Fruit fly (Drosophila melanogaster) whole organism, embryonic: ENCODE results near the gene net.
A peak's percentile ranks its signal among the peaks of the same experiment; 100 is the strongest.

Source experiments
- Ada2b ChIP-seq: fragments of 200-800 bp; sonication (Bioruptor generic); IDR thresholded peaks from 2 replicates; pipeline ENCODE4 v1.3.6; 2022; ENCODE audit warnings: missing biosample characterization, missing genetic modification characterization
- Asciz ChIP-seq: fragments of 200-800 bp; sonication (Bioruptor generic); optimal IDR thresholded peaks from 2 replicates; lab custom pipeline; 2017; ENCODE audit warnings: missing biosample characterization, mild to moderate bottlenecking, missing genetic modification characterization, missing genetic modification reagents
- CG10209 ChIP-seq: fragments of 200-800 bp; sonication (Bioruptor generic); optimal IDR thresholded peaks from 3 replicates; lab custom pipeline; 2017; ENCODE audit warnings: missing biosample characterization, mild to moderate bottlenecking, missing genetic modification characterization, missing genetic modification reagents
- CG10321 ChIP-seq: fragments of 200-800 bp; sonication (Bioruptor generic); IDR thresholded peaks from 2 replicates; pipeline ENCODE4 v1.3.6; 2022; ENCODE audit warnings: missing biosample characterization, missing genetic modification characterization
- CG10366 ChIP-seq: fragments of 200-800 bp; sonication (Bioruptor generic); IDR thresholded peaks from 2 replicates; pipeline ENCODE4 v1.3.6; 2022; ENCODE audit warnings: missing biosample characterization, missing genetic modification characterization
- CG10462 ChIP-seq: fragments of 200-800 bp; sonication (Bioruptor generic); optimal IDR thresholded peaks from 2 replicates; lab custom pipeline; 2016; ENCODE audit warnings: missing biosample characterization, missing genetic modification characterization
- CG10543 ChIP-seq: fragments of 200-800 bp; sonication (Bioruptor generic); optimal IDR thresholded peaks from 3 replicates; lab custom pipeline; 2017; ENCODE audit warnings: missing biosample characterization, mild to moderate bottlenecking, missing genetic modification characterization, moderate library complexity
- CG12071 ChIP-seq: fragments of 200-800 bp; sonication (Bioruptor generic); optimal IDR thresholded peaks from 3 replicates; lab custom pipeline; 2018; ENCODE audit warnings: missing biosample characterization, mild to moderate bottlenecking, missing genetic modification characterization
- CG12219 ChIP-seq: fragments of 200-800 bp; sonication (Bioruptor generic); optimal IDR thresholded peaks from 3 replicates; lab custom pipeline; 2018; ENCODE audit warnings: missing biosample characterization, mild to moderate bottlenecking, missing genetic modification characterization
- CG12299 ChIP-seq: fragments of 200-800 bp; sonication (Bioruptor generic); optimal IDR thresholded peaks from 2 replicates; lab custom pipeline; 2018; ENCODE audit warnings: missing biosample characterization, mild to moderate bottlenecking, missing genetic modification characterization
- CG12744 ChIP-seq: fragments of 200-800 bp; sonication (Bioruptor generic); optimal IDR thresholded peaks from 2 replicates; lab custom pipeline; 2016; ENCODE audit warnings: missing biosample characterization, missing genetic modification characterization
- CG13287 ChIP-seq: fragments of 200-800 bp; sonication (Bioruptor generic); IDR thresholded peaks from 2 replicates; pipeline ENCODE4 v1.3.6; 2022; ENCODE audit warnings: missing biosample characterization, missing genetic modification characterization; ENCODE audit not compliant: partially characterized antibody
- CG13424 ChIP-seq: fragments of 200-800 bp; sonication (Bioruptor generic); optimal IDR thresholded peaks from 2 replicates; lab custom pipeline; 2019; ENCODE audit warnings: missing biosample characterization, mild to moderate bottlenecking, missing genetic modification characterization, moderate library complexity
- CG14965 ChIP-seq: fragments of 200-800 bp; sonication (Bioruptor generic); optimal IDR thresholded peaks from 2 replicates; lab custom pipeline; 2016; ENCODE audit warnings: missing biosample characterization, missing genetic modification characterization, borderline replicate concordance
- CG15269 ChIP-seq: fragments of 200-800 bp; sonication (Bioruptor generic); optimal IDR thresholded peaks from 2 replicates; lab custom pipeline; 2018; ENCODE audit warnings: missing biosample characterization, mild to moderate bottlenecking, missing genetic modification characterization, moderate library complexity
- CG15514 ChIP-seq: fragments of 200-800 bp; sonication (Bioruptor generic); optimal IDR thresholded peaks from 3 replicates; lab custom pipeline; 2017; ENCODE audit warnings: missing biosample characterization, missing genetic modification characterization, mild to moderate bottlenecking, moderate library complexity, missing genetic modification reagents
- CG16863 ChIP-seq: fragments of 200-800 bp; sonication (Bioruptor generic); optimal IDR thresholded peaks from 3 replicates; lab custom pipeline; 2016; ENCODE audit warnings: missing biosample characterization, missing genetic modification characterization
- CG17829 ChIP-seq: fragments of 200-800 bp; optimal IDR thresholded peaks from 2 replicates; lab custom pipeline; 2019; ENCODE audit warnings: missing biosample characterization, mild to moderate bottlenecking, missing genetic modification characterization, moderate library complexity
- CG18764 ChIP-seq: fragments of 200-800 bp; sonication (Bioruptor generic); optimal IDR thresholded peaks from 3 replicates; lab custom pipeline; 2016; ENCODE audit warnings: missing biosample characterization, missing genetic modification characterization
- CG31388 ChIP-seq: fragments of 200-800 bp; sonication (Bioruptor generic); optimal IDR thresholded peaks from 2 replicates; lab custom pipeline; 2016; ENCODE audit warnings: missing biosample characterization, missing genetic modification characterization
- CG34376 ChIP-seq: fragments of 200-800 bp; sonication (Bioruptor generic); optimal IDR thresholded peaks from 2 replicates; lab custom pipeline; 2018; ENCODE audit warnings: missing biosample characterization, mild to moderate bottlenecking, missing genetic modification characterization
- CG4707 ChIP-seq: fragments of 200-800 bp; sonication (Bioruptor generic); optimal IDR thresholded peaks from 2 replicates; lab custom pipeline; 2018; ENCODE audit warnings: missing biosample characterization, mild to moderate bottlenecking, missing genetic modification characterization, moderate library complexity
- CG4730 ChIP-seq: fragments of 200-800 bp; sonication (Bioruptor generic); IDR thresholded peaks from 2 replicates; pipeline ENCODE4 v1.3.6; 2022; ENCODE audit warnings: missing biosample characterization, missing genetic modification characterization
- CG5180 ChIP-seq: fragments of 200-800 bp; sonication (Bioruptor generic); optimal IDR thresholded peaks from 3 replicates; lab custom pipeline; 2017; ENCODE audit warnings: missing biosample characterization, missing genetic modification characterization, mild to moderate bottlenecking, moderate library complexity, missing genetic modification reagents
- CG6272 ChIP-seq: fragments of 200-800 bp; sonication (Bioruptor generic); IDR thresholded peaks from 2 replicates; pipeline ENCODE4 v1.3.6; 2022; ENCODE audit warnings: missing biosample characterization, missing genetic modification characterization
- CG6765 ChIP-seq: fragments of 200-800 bp; sonication (Bioruptor generic); optimal IDR thresholded peaks from 3 replicates; lab custom pipeline; 2017; ENCODE audit warnings: missing biosample characterization, mild to moderate bottlenecking, missing genetic modification characterization
- CG9817 ChIP-seq: fragments of 200-800 bp; sonication (Bioruptor generic); optimal IDR thresholded peaks from 2 replicates; lab custom pipeline; 2018; ENCODE audit warnings: missing biosample characterization, mild to moderate bottlenecking, missing genetic modification characterization, moderate library complexity
- Dek ChIP-seq: fragments of 200-800 bp; sonication (Bioruptor generic); optimal IDR thresholded peaks from 3 replicates; lab custom pipeline; 2019; ENCODE audit warnings: missing biosample characterization, mild to moderate bottlenecking, missing genetic modification characterization, moderate library complexity
- Mad ChIP-seq: fragments of 200-800 bp; sonication (Bioruptor generic); optimal IDR thresholded peaks from 2 replicates; lab custom pipeline; 2016; ENCODE audit warnings: missing biosample characterization, missing genetic modification characterization
- Med ChIP-seq: fragments of 200-800 bp; sonication (Bioruptor generic); peaks from one replicate; lab custom pipeline; 2016; ENCODE audit warnings: missing biosample characterization, missing genetic modification characterization, mild to moderate bottlenecking, inconsistent platforms, moderate library complexity
- Meics ChIP-seq: fragments of 200-800 bp; sonication (Bioruptor generic); optimal IDR thresholded peaks from 2 replicates; lab custom pipeline; 2017; ENCODE audit warnings: missing biosample characterization, mild to moderate bottlenecking, missing genetic modification characterization
- NC2β ChIP-seq: fragments of 200-800 bp; sonication (Bioruptor generic); optimal IDR thresholded peaks from 2 replicates; lab custom pipeline; 2016; ENCODE audit warnings: missing biosample characterization, missing genetic modification characterization
- NFAT ChIP-seq: fragments of 200-800 bp; sonication (Bioruptor generic); IDR thresholded peaks from 2 replicates; pipeline ENCODE4 v1.3.6; 2022; ENCODE audit warnings: missing biosample characterization, missing genetic modification characterization
- Pdp1 ChIP-seq, 2 experiments: fragments of 200-800 bp; sonication (Bioruptor generic); optimal IDR thresholded peaks; 3 replicates each; lab custom pipeline; 2016; ENCODE audit warnings: missing biosample characterization in 2 of 2, missing genetic modification characterization in 2 of 2, mild to moderate bottlenecking in 1 of 2, moderate library complexity in 1 of 2
- Ptx1 ChIP-seq: fragments of 200-800 bp; sonication (Bioruptor generic); IDR thresholded peaks from 2 replicates; pipeline ENCODE4 v1.3.6; 2022; ENCODE audit warnings: missing biosample characterization, missing genetic modification characterization
- Usf ChIP-seq: fragments of 200-800 bp; sonication (Bioruptor generic); optimal IDR thresholded peaks from 2 replicates; lab custom pipeline; 2017; ENCODE audit warnings: missing genotype, missing biosample characterization, missing genetic modification characterization
- bigmax ChIP-seq: fragments of 200-800 bp; sonication (Bioruptor generic); optimal IDR thresholded peaks from 2 replicates; lab custom pipeline; 2018; ENCODE audit warnings: missing biosample characterization, mild to moderate bottlenecking, missing genetic modification characterization
- cg ChIP-seq: fragments of 200-800 bp; sonication (Bioruptor generic); optimal IDR thresholded peaks from 3 replicates; lab custom pipeline; 2019; ENCODE audit warnings: missing biosample characterization, mild to moderate bottlenecking, missing genetic modification characterization, moderate library complexity
- dati ChIP-seq: fragments of 200-800 bp; sonication (Bioruptor generic); IDR thresholded peaks from 2 replicates; pipeline ENCODE4 v1.3.6; 2022; ENCODE audit warnings: missing biosample characterization, missing genetic modification characterization
- fd3F ChIP-seq: fragments of 200-800 bp; sonication (Bioruptor generic); optimal IDR thresholded peaks from 2 replicates; lab custom pipeline; 2018; ENCODE audit warnings: missing biosample characterization, mild to moderate bottlenecking, missing genetic modification characterization, moderate library complexity
- gcm2 ChIP-seq: fragments of 200-800 bp; sonication (Bioruptor generic); optimal IDR thresholded peaks from 2 replicates; lab custom pipeline; 2016; ENCODE audit warnings: missing biosample characterization, missing genetic modification characterization
- hbn ChIP-seq: fragments of 200-800 bp; sonication (Bioruptor generic); IDR thresholded peaks from 2 replicates; pipeline ENCODE4 v1.3.6; 2022; ENCODE audit warnings: missing biosample characterization, missing genetic modification characterization; ENCODE audit not compliant: partially characterized antibody
- klu ChIP-seq: fragments of 200-800 bp; sonication (Bioruptor generic); IDR thresholded peaks from 2 replicates; pipeline ENCODE4 v1.3.6; 2022; ENCODE audit warnings: missing biosample characterization, missing genetic modification characterization
- lov ChIP-seq, 2 experiments: fragments of 200-800 bp in 1 of 2; fragments of >200 bp in 1 of 2; sonication (Bioruptor generic) in 1 of 2; IDR thresholded peaks in 1 of 2; optimal IDR thresholded peaks in 1 of 2; 2 replicates in 1 of 2; 3 replicates in 1 of 2; pipeline versions ENCODE4 v1.3.6 to Lab custom; 2017 to 2022; ENCODE audit warnings: missing biosample characterization in 1 of 2, missing genetic modification characterization in 1 of 2
- nerfin-1 ChIP-seq: fragments of 200-800 bp; sonication (Bioruptor generic); optimal IDR thresholded peaks from 3 replicates; lab custom pipeline; 2019; ENCODE audit warnings: missing biosample characterization, mild to moderate bottlenecking, missing genetic modification characterization, moderate library complexity
- oc ChIP-seq: fragments of 200-800 bp; sonication (Bioruptor generic); optimal IDR thresholded peaks from 2 replicates; lab custom pipeline; 2018; ENCODE audit warnings: missing biosample characterization, mild to moderate bottlenecking, missing genetic modification characterization, moderate library complexity
- shn ChIP-seq: fragments of 200-800 bp; sonication (Bioruptor generic); optimal IDR thresholded peaks from 3 replicates; lab custom pipeline; 2016; ENCODE audit warnings: missing biosample characterization, missing genetic modification characterization
- sr ChIP-seq: fragments of 200-800 bp; sonication (Bioruptor generic); IDR thresholded peaks from 3 replicates; pipeline ENCODE4 v1.3.6; 2022; ENCODE audit warnings: missing biosample characterization, missing genetic modification characterization
- trem ChIP-seq: fragments of 200-800 bp; optimal IDR thresholded peaks from 3 replicates; lab custom pipeline; 2019; ENCODE audit warnings: missing biosample characterization, mild to moderate bottlenecking, missing genetic modification characterization, moderate library complexity
- zfh1 ChIP-seq: fragments of 200-800 bp; sonication (Bioruptor generic); IDR thresholded peaks from 3 replicates; pipeline ENCODE4 v1.3.6; 2022; ENCODE audit warnings: missing biosample characterization, missing genetic modification characterization

Gene net

dm6 chr2L:117750-118149 lies 30.6 kb upstream of the net start (continued):
- TF ChIP-seq CG31388 (GFP tag; lab: Kevin White, UChicago) (no peak), CG12219 (GFP tag; lab: Kevin White, UChicago) (no peak), cg (GFP tag; lab: Kevin White, UChicago) (no peak), Med (peak; percentile 85), Asciz (peak; percentile 44), sr (GFP tag; lab: Robert Waterston, UW) (no peak), NC2β (GFP tag; lab: Kevin White, UChicago) (no peak), trem (tag; lab: Kevin White, UChicago) (no peak), Ada2b (GFP tag; lab: Robert Waterston, UW) (no peak), CG10543 (GFP tag; lab: Kevin White, UChicago) (peak; percentile 38), CG13424 (tag; lab: Kevin White, UChicago) (no peak), lov (optimal IDR thresholded peaks at IDR 0.05; lab: Kevin White, UChicago) (no peak), lov (GFP tag; IDR thresholded peaks at IDR 0.05; lab: Robert Waterston, UW) (peak; percentile 61; the same call in 1 of the 3 replicates), CG12299 (tag; lab: Kevin White, UChicago) (peak; percentile 28), CG10366 (no peak), Dek (tag; lab: Kevin White, UChicago) (no peak), CG12744 (GFP tag; lab: Kevin White, UChicago) (no peak), klu (GFP tag; lab: Robert Waterston, UW) (no peak), hbn (GFP tag; lab: Robert Waterston, UW) (no peak), CG15269 (tag; lab: Kevin White, UChicago) (peak; percentile 20), CG18764 (GFP tag; lab: Kevin White, UChicago) (no peak), NFAT (no peak), CG9817 (tag; lab: Kevin White, UChicago) (no peak), CG5180 (GFP tag; lab: Kevin White, UChicago) (peak; percentile 40), CG12071 (GFP tag; lab: Kevin White, UChicago) (peak; percentile 67), CG10209 (peak; percentile 19), CG10321 (GFP tag; lab: Robert Waterston, UW) (no peak), dati (GFP tag; lab: Robert Waterston, UW) (no peak), Usf (GFP tag; lab: Kevin White, UChicago) (no peak), Ptx1 (no peak), oc (tag; lab: Kevin White, UChicago) (no peak), gcm2 (no peak), Meics (GFP tag; lab: Kevin White, UChicago) (peak; percentile 32), Mad (GFP tag; lab: Kevin White, UChicago) (no peak), CG6272 (GFP tag; lab: Robert Waterston, UW) (no peak), shn (GFP tag; lab: Kevin White, UChicago) (no peak), fd3F (GFP tag; lab: Kevin White, UChicago) (peak; percentile 26), CG4707 (GFP tag; lab: Kevin White, UChicago) (peak; percentile 22), CG34376 (GFP tag; lab: Kevin White, UChicago) (peak; percentile 16), CG6765 (GFP tag; lab: Kevin White, UChicago) (peak; percentile 31), CG14965 (GFP tag; lab: Kevin White, UChicago) (no peak), bigmax (GFP tag; lab: Kevin White, UChicago) (no peak), nerfin-1 (tag; lab: Kevin White, UChicago) (no peak), CG16863 (GFP tag; lab: Kevin White, UChicago) (no peak), CG17829 (tag; lab: Kevin White, UChicago) (no peak), CG4730 (no peak), Pdp1 (GFP tag; optimal IDR thresholded peaks at IDR 0.05; lab: Kevin White, UChicago) (peak in 1 of 2 experiments; percentile 12), zfh1 (GFP tag; lab: Robert Waterston, UW) (0 out of 3 replicates have a peak, but pooled peaks have one; percentile 23), CG10462 (GFP tag; lab: Kevin White, UChicago) (no peak), CG15514 (peak; percentile 51), CG13287 (GFP tag; lab: Robert Waterston, UW) (no peak)
